Fruit fly (Drosophila melanogaster) whole organism, prepupa: ENCODE data around the gene CG7772.
A peak's percentile ranks its signal among the peaks of the same experiment; 100 is the strongest.

Experiments
- Blimp-1 ChIP-seq: fragments of 200-800 bp; sonication (Bioruptor generic); optimal IDR thresholded peaks from 3 replicates; lab custom pipeline; 2017; ENCODE audit warnings: missing biosample characterization, missing genetic modification characterization, mild to moderate bottlenecking, moderate library complexity, missing genetic modification reagents
- CG10631 ChIP-seq: fragments of 200-800 bp; sonication (Bioruptor generic); optimal IDR thresholded peaks from 2 replicates; lab custom pipeline; 2016; ENCODE audit warnings: missing biosample characterization, missing genetic modification characterization
- CG10669 ChIP-seq: fragments of 200-800 bp; sonication (Bioruptor generic); optimal IDR thresholded peaks from 3 replicates; lab custom pipeline; 2018; ENCODE audit warnings: missing biosample characterization, mild to moderate bottlenecking, missing genetic modification characterization, moderate library complexity
- CG11294 ChIP-seq: fragments of 200-800 bp; sonication (Bioruptor generic); IDR thresholded peaks from 2 replicates; pipeline ENCODE4 v1.3.6; 2022; ENCODE audit warnings: missing biosample characterization, missing genetic modification characterization
- CG11762 ChIP-seq: fragments of 200-800 bp; sonication (Bioruptor generic); optimal IDR thresholded peaks from 3 replicates; lab custom pipeline; 2016; ENCODE audit warnings: missing biosample characterization, missing genetic modification characterization; ENCODE audit not compliant: insufficient read depth
- CG11902 ChIP-seq: fragments of 200-800 bp; sonication (Bioruptor generic); optimal IDR thresholded peaks from 3 replicates; lab custom pipeline; 2016; ENCODE audit warnings: missing biosample characterization, missing genetic modification characterization
- CG3032 ChIP-seq: fragments of 200-800 bp; optimal IDR thresholded peaks from 2 replicates; lab custom pipeline; 2019; ENCODE audit warnings: missing biosample characterization, mild to moderate bottlenecking, missing genetic modification characterization, moderate library complexity
- CG31627 ChIP-seq: fragments of 200-800 bp; sonication (Bioruptor generic); optimal IDR thresholded peaks from 3 replicates; lab custom pipeline; 2016; ENCODE audit warnings: missing biosample characterization, missing genetic modification characterization
- CG34406 ChIP-seq: fragments of 200-800 bp; sonication (Bioruptor generic); optimal IDR thresholded peaks from 3 replicates; lab custom pipeline; 2016; ENCODE audit warnings: missing biosample characterization, missing genetic modification characterization
- CG3919 ChIP-seq: fragments of 200-800 bp; sonication (Bioruptor generic); optimal IDR thresholded peaks from 3 replicates; lab custom pipeline; 2016; ENCODE audit warnings: missing biosample characterization, missing genetic modification characterization
- CG6163 ChIP-seq: fragments of 200-800 bp; sonication (Bioruptor generic); IDR thresholded peaks from 3 replicates; pipeline ENCODE4 v1.3.6; 2022; ENCODE audit warnings: missing biosample characterization, missing genetic modification characterization
- CG6276 ChIP-seq: fragments of 200-800 bp; sonication (Bioruptor generic); optimal IDR thresholded peaks from 2 replicates; lab custom pipeline; 2017; ENCODE audit warnings: missing biosample characterization, mild to moderate bottlenecking, missing genetic modification characterization
- CG6792 ChIP-seq: fragments of 200-800 bp; sonication (Bioruptor generic); optimal IDR thresholded peaks from 3 replicates; lab custom pipeline; 2016; ENCODE audit warnings: missing biosample characterization, missing genetic modification characterization
- CG6808 ChIP-seq: fragments of 200-800 bp; sonication (Bioruptor generic); optimal IDR thresholded peaks from 3 replicates; lab custom pipeline; 2017; ENCODE audit warnings: missing biosample characterization, missing genetic modification characterization, mild to moderate bottlenecking, moderate library complexity, missing genetic modification reagents
- CG6854 ChIP-seq: fragments of 200-800 bp; sonication (Bioruptor generic); optimal IDR thresholded peaks from 2 replicates; lab custom pipeline; 2017; ENCODE audit warnings: missing biosample characterization, mild to moderate bottlenecking, missing genetic modification characterization
- CG7368 ChIP-seq: fragments of 200-800 bp; sonication (Bioruptor generic); optimal IDR thresholded peaks from 3 replicates; lab custom pipeline; 2016; ENCODE audit warnings: missing biosample characterization, missing genetic modification characterization
- CG8119 ChIP-seq: fragments of 200-800 bp; sonication (Bioruptor generic); IDR thresholded peaks from 3 replicates; pipeline ENCODE4 v1.3.6; 2022; ENCODE audit warnings: missing biosample characterization, missing genetic modification characterization
- CG8319 ChIP-seq: fragments of 200-800 bp; sonication (Bioruptor generic); optimal IDR thresholded peaks from 3 replicates; lab custom pipeline; 2016; ENCODE audit warnings: missing biosample characterization, missing genetic modification characterization
- CG8632 ChIP-seq: fragments of 200-800 bp; sonication (Bioruptor generic); optimal IDR thresholded peaks from 3 replicates; lab custom pipeline; 2016; ENCODE audit warnings: missing biosample characterization, missing genetic modification characterization
- Eip75B ChIP-seq: fragments of 200-800 bp; sonication (Bioruptor generic); optimal IDR thresholded peaks from 3 replicates; lab custom pipeline; 2016; ENCODE audit warnings: missing biosample characterization, missing genetic modification characterization
- Eip78C ChIP-seq: fragments of 200-800 bp; sonication (Bioruptor generic); peaks from one replicate; lab custom pipeline; 2016; ENCODE audit warnings: missing biosample characterization, missing genetic modification characterization
- Ets96B ChIP-seq: fragments of 200-800 bp; optimal IDR thresholded peaks from 2 replicates; lab custom pipeline; 2019; ENCODE audit warnings: missing biosample characterization, mild to moderate bottlenecking, missing genetic modification characterization, moderate library complexity
- Gug ChIP-seq: fragments of 200-800 bp; sonication (Bioruptor generic); IDR thresholded peaks from 2 replicates; pipeline ENCODE4 v1.3.6; 2022; ENCODE audit warnings: missing biosample characterization, missing genetic modification characterization
- Hr38 ChIP-seq: sonication (Bioruptor generic); optimal IDR thresholded peaks from 2 replicates; lab custom pipeline; 2016; ENCODE audit warnings: missing biosample characterization, missing genetic modification characterization
- Hr39 ChIP-seq: fragments of 200-800 bp; sonication (Bioruptor generic); optimal IDR thresholded peaks from 2 replicates; lab custom pipeline; 2016; ENCODE audit warnings: missing biosample characterization, missing genetic modification characterization
- Hr4 ChIP-seq: fragments of 200-800 bp; sonication (Bioruptor generic); optimal IDR thresholded peaks from 3 replicates; lab custom pipeline; 2016; ENCODE audit warnings: missing biosample characterization, missing genetic modification characterization
- Met ChIP-seq: fragments of 200-800 bp; sonication (Bioruptor generic); optimal IDR thresholded peaks from 3 replicates; lab custom pipeline; 2016; ENCODE audit warnings: missing biosample characterization, missing genetic modification characterization
- Sox102F ChIP-seq: fragments of 200-800 bp; sonication (Bioruptor generic); optimal IDR thresholded peaks from 2 replicates; lab custom pipeline; 2016; ENCODE audit warnings: missing biosample characterization, mild to moderate bottlenecking, missing genetic modification characterization
- Sox14 ChIP-seq: fragments of 200-800 bp; sonication (Bioruptor generic); optimal IDR thresholded peaks from 3 replicates; lab custom pipeline; 2016; ENCODE audit warnings: missing biosample characterization, missing genetic modification characterization
- Sox15 ChIP-seq: fragments of 200-800 bp; sonication (Bioruptor generic); optimal IDR thresholded peaks from 3 replicates; lab custom pipeline; 2016; ENCODE audit warnings: missing biosample characterization, missing genetic modification characterization
- acj6 ChIP-seq: fragments of 200-800 bp; sonication (Bioruptor generic); optimal IDR thresholded peaks from 3 replicates; lab custom pipeline; 2016; ENCODE audit warnings: missing biosample characterization, missing genetic modification characterization
- dac ChIP-seq: fragments of 200-800 bp; sonication (Bioruptor generic); optimal IDR thresholded peaks from 2 replicates; lab custom pipeline; 2017; ENCODE audit warnings: missing biosample characterization, mild to moderate bottlenecking, missing genetic modification characterization
- dsx ChIP-seq: fragments of 200-800 bp; optimal IDR thresholded peaks from 3 replicates; lab custom pipeline; 2019; ENCODE audit warnings: missing biosample characterization, mild to moderate bottlenecking, missing genetic modification characterization, moderate library complexity; ENCODE audit not compliant: poor library complexity, severe bottlenecking
- eg ChIP-seq: fragments of 200-800 bp; sonication (Bioruptor generic); IDR thresholded peaks from 3 replicates; pipeline ENCODE4 v1.3.6; 2022; ENCODE audit warnings: missing biosample characterization, missing genetic modification characterization
- esn ChIP-seq: fragments of 200-800 bp; sonication (Bioruptor generic); optimal IDR thresholded peaks from 2 replicates; lab custom pipeline; 2016; ENCODE audit warnings: missing biosample characterization, mild to moderate bottlenecking, missing genetic modification characterization, moderate library complexity
- pdm3 ChIP-seq: fragments of 200-800 bp; sonication (Bioruptor generic); optimal IDR thresholded peaks from 3 replicates; lab custom pipeline; 2016; ENCODE audit warnings: missing biosample characterization, missing genetic modification characterization
- salr ChIP-seq, 2 experiments: fragments of 200-800 bp; sonication (Bioruptor generic); optimal IDR thresholded peaks; 3 replicates each; lab custom pipeline; 2016 to 2018; ENCODE audit warnings: missing biosample characterization in 2 of 2, missing genetic modification characterization in 2 of 2, mild to moderate bottlenecking in 1 of 2
- spab ChIP-seq: fragments of 200-800 bp; sonication (Bioruptor generic); optimal IDR thresholded peaks from 2 replicates; lab custom pipeline; 2017; ENCODE audit warnings: missing biosample characterization, mild to moderate bottlenecking, missing genetic modification characterization, missing genetic modification reagents
- svp ChIP-seq: fragments of 200-800 bp; sonication (Bioruptor generic); peaks from one replicate; lab custom pipeline; 2016; ENCODE audit warnings: missing biosample characterization, missing genetic modification characterization
- topi ChIP-seq: fragments of 200-800 bp; sonication (Bioruptor generic); optimal IDR thresholded peaks from 3 replicates; lab custom pipeline; 2016; ENCODE audit warnings: missing biosample characterization, missing genetic modification characterization
- vri ChIP-seq: fragments of 200-800 bp; sonication (Bioruptor generic); optimal IDR thresholded peaks from 3 replicates; lab custom pipeline; 2016; ENCODE audit warnings: missing biosample characterization, mild to moderate bottlenecking, missing genetic modification characterization

Gene CG7772

dm6 chrX:17870614-17871394 is 36.3 kb downstream of the CG7772 start (continued):
- TF ChIP-seq Hr38 (no peak), svp (GFP tag; lab: Kevin White, UChicago) (peak; percentile 47), CG6276 (GFP tag; lab: Kevin White, UChicago) (no peak), CG10669 (GFP tag; lab: Kevin White, UChicago) (no peak), Met (no peak), CG11294 (GFP tag; lab: Robert Waterston, UW) (no peak), CG6163 (GFP tag; lab: Robert Waterston, UW) (peak; percentile 43; the same call in 2 of the 3 replicates), CG8632 (GFP tag; lab: Kevin White, UChicago) (no peak), CG7368 (no peak), CG8119 (GFP tag; lab: Robert Waterston, UW) (0 out of 3 replicates have a peak, but pooled peaks have one; percentile 34), CG34406 (GFP tag; lab: Kevin White, UChicago) (no peak), Ets96B (tag; lab: Kevin White, UChicago) (no peak), vri (GFP tag; lab: Kevin White, UChicago) (no peak), eg (GFP tag; lab: Robert Waterston, UW) (0 out of 3 replicates have a peak, but pooled peaks have one; percentile 23), CG31627 (no peak), Hr4 (peak; percentile 4), Blimp-1 (GFP tag; lab: Kevin White, UChicago) (no peak), Hr39 (GFP tag; lab: Kevin White, UChicago) (no peak), Sox14 (GFP tag; lab: Kevin White, UChicago) (no peak), CG10631 (GFP tag; lab: Kevin White, UChicago) (no peak), CG6792 (GFP tag; lab: Kevin White, UChicago) (no peak), Sox15 (no peak), topi (GFP tag; lab: Kevin White, UChicago) (no peak), CG6808 (no peak), pdm3 (GFP tag; lab: Kevin White, UChicago) (no peak), CG3032 (tag; lab: Kevin White, UChicago) (no peak), CG8319 (GFP tag; lab: Kevin White, UChicago) (no peak), salr (GFP tag; optimal IDR thresholded peaks at IDR 0.05; lab: Kevin White, UChicago) (no peak), Gug (GFP tag; lab: Robert Waterston, UW) (no peak), CG11762 (GFP tag; lab: Kevin White, UChicago) (no peak), CG3919 (GFP tag; lab: Kevin White, UChicago) (no peak), Sox102F (no peak), esn (GFP tag; lab: Kevin White, UChicago) (no peak), Eip75B (GFP tag; lab: Kevin White, UChicago) (peak; percentile 12), CG6854 (peak; percentile 6), dac (GFP tag; lab: Kevin White, UChicago) (no peak), CG11902 (GFP tag; lab: Kevin White, UChicago) (no peak)

dm6 chrX:17865103-17865502 is 42.0 kb downstream of the CG7772 start:
- TF ChIP-seq dsx (no peak), Hr39 (GFP tag; lab: Kevin White, UChicago) (no peak), Eip78C (GFP tag; lab: Kevin White, UChicago) (peak; percentile 27), esn (GFP tag; lab: Kevin White, UChicago) (peak; percentile 32), Sox102F (peak; percentile 18), spab (GFP tag; lab: Kevin White, UChicago) (no peak), acj6 (GFP tag; lab: Kevin White, UChicago) (no peak)
